Fruit fly (Drosophila melanogaster) whole organism, embryonic: Measurements from ENCODE around the gene CG10793.

Experiments used
- ATbp ChIP-seq: fragments of 200-800 bp; sonication (Bioruptor generic); optimal IDR thresholded peaks from 2 replicates; lab custom pipeline; 2017; ENCODE audit warnings: missing biosample characterization, mild to moderate bottlenecking, missing genetic modification characterization, missing genetic modification reagents
- Abd-B ChIP-seq: fragments of 200-800 bp; sonication (Bioruptor generic); optimal IDR thresholded peaks from 2 replicates; lab custom pipeline; 2018; ENCODE audit warnings: missing biosample characterization, mild to moderate bottlenecking, missing genetic modification characterization, moderate library complexity
- Aef1 ChIP-seq: fragments of 200-800 bp; sonication (Bioruptor generic); IDR thresholded peaks from 3 replicates; pipeline ENCODE4 v1.3.6; 2022; ENCODE audit warnings: missing biosample characterization, missing genetic modification characterization
- Antp ChIP-seq: fragments of 200-800 bp; sonication (Bioruptor generic); optimal IDR thresholded peaks from 3 replicates; lab custom pipeline; 2016; ENCODE audit warnings: missing biosample characterization, missing genetic modification characterization
- Awh ChIP-seq: fragments of 200-800 bp; sonication (Bioruptor generic); IDR thresholded peaks from 2 replicates; pipeline ENCODE4, ENCODE4 v1.3.6; 2022; ENCODE audit warnings: missing biosample characterization, missing genetic modification characterization
- CG10274 ChIP-seq: fragments of 200-800 bp; sonication (Bioruptor generic); optimal IDR thresholded peaks from 3 replicates; lab custom pipeline; 2017; ENCODE audit warnings: missing biosample characterization, mild to moderate bottlenecking, missing genetic modification characterization
- CG11247 ChIP-seq: fragments of 200-800 bp; sonication (Bioruptor generic); IDR thresholded peaks from 2 replicates; pipeline ENCODE4 v1.3.6; 2022; ENCODE audit warnings: missing biosample characterization, missing genetic modification characterization
- CG11560 ChIP-seq: fragments of 200-800 bp; sonication (Bioruptor generic); IDR thresholded peaks from 3 replicates; pipeline ENCODE4 v1.3.6; 2022; ENCODE audit warnings: missing biosample characterization, missing genetic modification characterization
- CG11696 ChIP-seq: fragments of 200-800 bp; sonication (Bioruptor generic); IDR thresholded peaks from 2 replicates; pipeline ENCODE4 v1.3.6; 2022; ENCODE audit warnings: missing biosample characterization, missing genetic modification characterization
- CG14667 ChIP-seq: fragments of 200-800 bp; sonication (Bioruptor generic); IDR thresholded peaks from 2 replicates; pipeline ENCODE4 v1.3.6; 2022; ENCODE audit warnings: missing biosample characterization, missing genetic modification characterization
- CG14860 ChIP-seq: fragments of 200-800 bp; sonication (Bioruptor generic); IDR thresholded peaks from 3 replicates; pipeline ENCODE4 v1.3.6; 2022; ENCODE audit warnings: missing biosample characterization, missing genetic modification characterization; ENCODE audit not compliant: partially characterized antibody
- CG14965 ChIP-seq: fragments of 200-800 bp; sonication (Bioruptor generic); optimal IDR thresholded peaks from 2 replicates; lab custom pipeline; 2016; ENCODE audit warnings: missing biosample characterization, missing genetic modification characterization, borderline replicate concordance
- CG1603 ChIP-seq: fragments of 200-800 bp; sonication (Bioruptor generic); optimal IDR thresholded peaks from 2 replicates; lab custom pipeline; 2019; ENCODE audit warnings: missing biosample characterization, mild to moderate bottlenecking, missing genetic modification characterization, moderate library complexity
- CG16813 ChIP-seq: fragments of 200-800 bp; sonication (Bioruptor generic); IDR thresholded peaks from 3 replicates; pipeline ENCODE4 v1.3.6; 2022; ENCODE audit warnings: missing biosample characterization, missing genetic modification characterization; ENCODE audit not compliant: partially characterized antibody
- CG18764 ChIP-seq: fragments of 200-800 bp; sonication (Bioruptor generic); optimal IDR thresholded peaks from 3 replicates; lab custom pipeline; 2016; ENCODE audit warnings: missing biosample characterization, missing genetic modification characterization
- CG2712 ChIP-seq: fragments of 200-800 bp; optimal IDR thresholded peaks from 3 replicates; lab custom pipeline; 2019; ENCODE audit warnings: missing biosample characterization, mild to moderate bottlenecking, missing genetic modification characterization, moderate library complexity
- CG3281 ChIP-seq: fragments of 200-800 bp; sonication (Bioruptor generic); optimal IDR thresholded peaks from 3 replicates; lab custom pipeline; 2017; ENCODE audit warnings: missing biosample characterization, mild to moderate bottlenecking, missing genetic modification characterization
- CG3407 ChIP-seq: fragments of 200-800 bp; sonication (Bioruptor generic); optimal IDR thresholded peaks from 2 replicates; lab custom pipeline; 2018; ENCODE audit warnings: missing biosample characterization, mild to moderate bottlenecking, missing genetic modification characterization
- CG42726 ChIP-seq: fragments of 200-800 bp; sonication (Bioruptor generic); IDR thresholded peaks from 2 replicates; pipeline ENCODE4 v1.3.6; 2022; ENCODE audit warnings: missing biosample characterization, missing genetic modification characterization; ENCODE audit not compliant: partially characterized antibody
- CG4328 ChIP-seq: fragments of 200-800 bp; sonication (Bioruptor generic); optimal IDR thresholded peaks from 3 replicates; lab custom pipeline; 2017; ENCODE audit warnings: missing biosample characterization, missing genetic modification reagents, missing genetic modification characterization
- CG8359 ChIP-seq: fragments of 200-800 bp; sonication (Bioruptor generic); optimal IDR thresholded peaks from 2 replicates; lab custom pipeline; 2017; ENCODE audit warnings: missing biosample characterization, mild to moderate bottlenecking, missing genetic modification characterization, borderline replicate concordance
- CG8388 ChIP-seq: fragments of 200-800 bp; sonication (Bioruptor generic); optimal IDR thresholded peaks from 2 replicates; lab custom pipeline; 2019; ENCODE audit warnings: missing biosample characterization, mild to moderate bottlenecking, missing genetic modification characterization, moderate library complexity
- Lhr ChIP-seq: fragments of 200-800 bp; sonication (Bioruptor generic); optimal IDR thresholded peaks from 3 replicates; lab custom pipeline; 2017; ENCODE audit warnings: mild to moderate bottlenecking, missing biosample characterization, missing genetic modification reagents, missing genetic modification characterization
- NK7.1 ChIP-seq: fragments of 200-800 bp; sonication (Bioruptor generic); optimal IDR thresholded peaks from 3 replicates; lab custom pipeline; 2016; ENCODE audit warnings: missing biosample characterization, missing genetic modification characterization
- NfI ChIP-seq: fragments of 200-800 bp; sonication (Bioruptor generic); optimal IDR thresholded peaks from 3 replicates; lab custom pipeline; 2018; ENCODE audit warnings: missing biosample characterization, mild to moderate bottlenecking, missing genetic modification characterization, moderate library complexity
- Ravus ChIP-seq: fragments of 200-800 bp; sonication (Bioruptor generic); IDR thresholded peaks from 2 replicates; pipeline ENCODE4 v1.3.6; 2022; ENCODE audit warnings: missing biosample characterization, missing genetic modification characterization
- Taf1 ChIP-seq: fragments of 200-800 bp; sonication (Bioruptor generic); IDR thresholded peaks from 2 replicates; pipeline ENCODE4 v1.3.6; 2022; ENCODE audit warnings: missing biosample characterization, missing genetic modification characterization
- Tbp ChIP-seq: fragments of >200 bp; optimal IDR thresholded peaks from 2 replicates; lab custom pipeline; 2018; ENCODE audit warnings: missing biosample characterization, missing genetic modification characterization
- aop ChIP-seq: fragments of 200-800 bp; sonication (Bioruptor generic); IDR thresholded peaks from 2 replicates; pipeline ENCODE4 v1.3.6; 2022; ENCODE audit warnings: missing biosample characterization, missing genetic modification characterization
- ato ChIP-seq: fragments of 200-800 bp; sonication (Bioruptor generic); IDR thresholded peaks from 2 replicates; pipeline ENCODE4 v1.3.6; 2022; ENCODE audit warnings: missing biosample characterization, missing genetic modification characterization; ENCODE audit not compliant: partially characterized antibody
- cato ChIP-seq: fragments of 200-800 bp; sonication (Bioruptor generic); optimal IDR thresholded peaks from 2 replicates; lab custom pipeline; 2016; ENCODE audit warnings: missing biosample characterization, missing genetic modification characterization, borderline replicate concordance
- chif ChIP-seq, 2 experiments: fragments of 200-800 bp; sonication (Bioruptor generic); optimal IDR thresholded peaks; 3 replicates each; lab custom pipeline; 2016; ENCODE audit warnings: missing biosample characterization in 2 of 2, missing genetic modification characterization in 2 of 2
- crc ChIP-seq: fragments of 200-800 bp; sonication (Bioruptor generic); optimal IDR thresholded peaks from 2 replicates; lab custom pipeline; 2016; ENCODE audit warnings: missing biosample characterization, missing genetic modification characterization
- dan ChIP-seq: fragments of 200-800 bp; sonication (Bioruptor generic); IDR thresholded peaks from 2 replicates; pipeline ENCODE4 v1.3.6; 2022; ENCODE audit warnings: missing biosample characterization, missing genetic modification characterization
- ftz-f1 ChIP-seq: fragments of 200-800 bp; sonication (Bioruptor generic); optimal IDR thresholded peaks from 2 replicates; lab custom pipeline; 2016; ENCODE audit warnings: missing biosample characterization, missing genetic modification characterization
- gt ChIP-seq: fragments of 200-800 bp; sonication (Bioruptor generic); IDR thresholded peaks from 2 replicates; pipeline ENCODE4 v1.3.6; 2022; ENCODE audit warnings: missing biosample characterization, missing genetic modification characterization
- ham ChIP-seq: fragments of 200-800 bp; sonication (Bioruptor generic); IDR thresholded peaks from 2 replicates; pipeline ENCODE4 v1.3.6; 2022; ENCODE audit warnings: missing biosample characterization, missing genetic modification characterization
- hbn ChIP-seq: fragments of 200-800 bp; sonication (Bioruptor generic); IDR thresholded peaks from 2 replicates; pipeline ENCODE4 v1.3.6; 2022; ENCODE audit warnings: missing biosample characterization, missing genetic modification characterization; ENCODE audit not compliant: partially characterized antibody
- hth ChIP-seq: fragments of >200 bp; optimal IDR thresholded peaks from 2 replicates; lab custom pipeline; 2017; ENCODE audit warnings: inconsistent platforms
- klu ChIP-seq: fragments of 200-800 bp; sonication (Bioruptor generic); IDR thresholded peaks from 2 replicates; pipeline ENCODE4 v1.3.6; 2022; ENCODE audit warnings: missing biosample characterization, missing genetic modification characterization
- lola ChIP-seq, 3 experiments: fragments of >200 bp in 2 of 3; fragments of 200-800 bp in 1 of 3; sonication (Bioruptor generic) in 1 of 3; optimal IDR thresholded peaks; 2 replicates each; lab custom pipeline; 2017 to 2019; ENCODE audit warnings: missing biosample characterization in 3 of 3, missing genetic modification characterization in 3 of 3, mild to moderate bottlenecking in 1 of 3, moderate library complexity in 1 of 3
- mam ChIP-seq: fragments of 200-800 bp; sonication (Bioruptor generic); optimal IDR thresholded peaks from 3 replicates; lab custom pipeline; 2016; ENCODE audit warnings: missing biosample characterization, missing genetic modification characterization
- oc ChIP-seq: fragments of 200-800 bp; sonication (Bioruptor generic); optimal IDR thresholded peaks from 2 replicates; lab custom pipeline; 2018; ENCODE audit warnings: missing biosample characterization, mild to moderate bottlenecking, missing genetic modification characterization, moderate library complexity
- org-1 ChIP-seq: fragments of 200-800 bp; sonication (Bioruptor generic); optimal IDR thresholded peaks from 2 replicates; lab custom pipeline; 2017; ENCODE audit warnings: missing biosample characterization, missing genetic modification characterization
- peb ChIP-seq: fragments of 200-800 bp; sonication (Bioruptor generic); IDR thresholded peaks from 2 replicates; pipeline ENCODE4 v1.3.6; 2022; ENCODE audit warnings: missing biosample characterization, missing genetic modification characterization
- sd ChIP-seq: fragments of 200-800 bp; sonication (Bioruptor generic); optimal IDR thresholded peaks from 3 replicates; lab custom pipeline; 2018; ENCODE audit warnings: missing biosample characterization, mild to moderate bottlenecking, missing genetic modification characterization, moderate library complexity
- sqz ChIP-seq: fragments of 200-800 bp; sonication (Bioruptor generic); optimal IDR thresholded peaks from 3 replicates; lab custom pipeline; 2018; ENCODE audit warnings: missing biosample characterization, mild to moderate bottlenecking, missing genetic modification characterization
- unpg ChIP-seq: fragments of 200-800 bp; sonication (Bioruptor generic); optimal IDR thresholded peaks from 3 replicates; lab custom pipeline; 2018; ENCODE audit warnings: missing biosample characterization, mild to moderate bottlenecking, missing genetic modification characterization, moderate library complexity
- vvl ChIP-seq: fragments of 200-800 bp; sonication (Bioruptor generic); IDR thresholded peaks from 2 replicates; pipeline ENCODE4 v1.3.6; 2022; ENCODE audit warnings: missing biosample characterization, missing genetic modification characterization
- yki ChIP-seq: fragments of >200 bp; optimal IDR thresholded peaks from 3 replicates; lab custom pipeline; 2018
- zen2 ChIP-seq: fragments of 200-800 bp; sonication (Bioruptor generic); IDR thresholded peaks from 3 replicates; pipeline ENCODE4 v1.3.6; 2022; ENCODE audit warnings: missing biosample characterization, missing genetic modification characterization; ENCODE audit not compliant: partially characterized antibody

Gene CG10793

dm6 chrX:3328980-3329379 lies 12.8 kb upstream of the CG10793 start (continued):
- TF ChIP-seq CG3281 (GFP tag; lab: Kevin White, UChicago) (peak; percentile 80), CG11696 (GFP tag; lab: Robert Waterston, UW) (peak; percentile 72), Tbp (no peak), Aef1 (GFP tag; lab: Robert Waterston, UW) (peak; percentile 57), CG4328 (GFP tag; lab: Kevin White, UChicago) (peak; percentile 72), oc (tag; lab: Kevin White, UChicago) (peak; percentile 28), CG10274 (peak; percentile 63), CG8388 (peak; percentile 53), CG18764 (GFP tag; lab: Kevin White, UChicago) (peak; percentile 37), sqz (GFP tag; lab: Kevin White, UChicago) (peak; percentile 67), crc (GFP tag; lab: Kevin White, UChicago) (peak; percentile 43), ATbp (GFP tag; lab: Kevin White, UChicago) (peak; percentile 61), gt (no peak), aop (GFP tag; lab: Robert Waterston, UW) (0 out of 2 replicates have a peak, but pooled peaks have one; percentile 18), yki (lab: Kevin White, UChicago) (no peak), Awh (peak; percentile 85), CG3407 (GFP tag; lab: Kevin White, UChicago) (peak; percentile 56), org-1 (GFP tag; lab: Kevin White, UChicago) (peak; percentile 66), ham (GFP tag; lab: Robert Waterston, UW) (no peak), CG2712 (tag; lab: Kevin White, UChicago) (peak; percentile 58), lola (GFP tag; optimal IDR thresholded peaks at IDR 0.05; lab: Kevin White, UChicago) (no peak), CG14667 (GFP tag; lab: Robert Waterston, UW) (peak; percentile 58), peb (GFP tag; lab: Robert Waterston, UW) (no peak; the same call in 1 of the 2 replicates), CG8359 (no peak), NfI (GFP tag; lab: Kevin White, UChicago) (peak; percentile 86), klu (GFP tag; lab: Robert Waterston, UW) (peak; percentile 39; the same call in 1 of the 2 replicates), CG14965 (no peak), mam (GFP tag; lab: Kevin White, UChicago) (peak; percentile 67), zen2 (GFP tag; lab: Robert Waterston, UW) (no peak), ato (no peak), hth (lab: Kevin White, UChicago) (no peak), Taf1 (GFP tag; lab: Robert Waterston, UW) (0 out of 2 replicates have a peak, but pooled peaks have one; percentile 52), sd (tag; lab: Kevin White, UChicago) (peak; percentile 40), vvl (GFP tag; lab: Robert Waterston, UW) (peak; percentile 92), hbn (GFP tag; lab: Robert Waterston, UW) (no peak), dan (GFP tag; lab: Robert Waterston, UW) (no peak), unpg (GFP tag; lab: Kevin White, UChicago) (peak; percentile 79), chif (GFP tag; optimal IDR thresholded peaks at IDR 0.05; lab: Kevin White, UChicago) (peak; percentile 34 to 60), Lhr (GFP tag; lab: Kevin White, UChicago) (no peak), Antp (GFP tag; lab: Kevin White, UChicago) (peak; percentile 60), CG42726 (no peak), Ravus (GFP tag; lab: Robert Waterston, UW) (peak; percentile 44), CG16813 (GFP tag; lab: Robert Waterston, UW) (no peak), CG14860 (no peak), ftz-f1 (no peak), NK7.1 (GFP tag; lab: Kevin White, UChicago) (peak; percentile 41), Abd-B (peak; percentile 9), CG11247 (peak; percentile 69), CG1603 (tag; lab: Kevin White, UChicago) (peak; percentile 27), cato (GFP tag; lab: Kevin White, UChicago) (peak; percentile 29), CG11560 (tag; lab: Robert Waterston, UW) (no peak)
